Worm (Caenorhabditis elegans): ENCODE measurements around the gene T19D12.9.
"Not testable (repeated sequence)": the region's sequence is repeated elsewhere in the genome, so short reads cannot be mapped to it uniquely, and the experiment has no call there.

- TF ChIP-seq unc-62 (GFP tag; optimal IDR thresholded peaks at IDR 0.05); fos-1 (tag; optimal IDR thresholded peaks at IDR 0.05); zag-1 (tag; optimal IDR thresholded peaks at IDR 0.05); nhr-6 (tag; optimal IDR thresholded peaks at IDR 0.05); ama-1 (optimal IDR thresholded peaks at IDR 0.05); egl-27 (tag; optimal IDR thresholded peaks at IDR 0.05): not testable (repeated sequence)
Measured at ce11 chrII:6627182-6627581, 27.0 kb downstream of the T19D12.9 start, which contains the start of the genes F54H5.5 and F54H5.2.

All from whole organism, L2 larva.